Worm (Caenorhabditis elegans) whole organism, late embryonic: ENCODE measurements around the gene D1086.12.

ENCODE experiments used
- C08G9.2 ChIP-seq: sonication (generic microtip); optimal IDR thresholded peaks from 2 replicates; lab custom pipeline; 2016; ENCODE audit warnings: mild to moderate bottlenecking, missing genetic modification characterization, moderate library complexity, missing compliant biosample characterization
- ama-1 ChIP-seq: fragments of 150-350 bp; optimal IDR thresholded peaks from 2 replicates; lab custom pipeline; 2014
- hlh-30 ChIP-seq: sonication (generic microtip); optimal IDR thresholded peaks from 2 replicates; lab custom pipeline; 2017; ENCODE audit warnings: antibody characterized with exemption, missing genetic modification characterization, missing compliant biosample characterization; ENCODE audit not compliant: insufficient read depth
- nfya-1 ChIP-seq: sonication (generic microtip); optimal IDR thresholded peaks from 2 replicates; lab custom pipeline; 2017; ENCODE audit warnings: missing genetic modification characterization, mild to moderate bottlenecking, missing compliant biosample characterization, antibody characterized with exemption, moderate library complexity
- pqm-1 ChIP-seq: sonication (generic microtip); optimal IDR thresholded peaks from 2 replicates; lab custom pipeline; 2016; ENCODE audit warnings: missing genetic modification characterization, missing compliant biosample characterization
- tbx-2 ChIP-seq: sonication (generic microtip); optimal IDR thresholded peaks from 2 replicates; lab custom pipeline; 2016; ENCODE audit warnings: missing genetic modification characterization, missing compliant biosample characterization

DNA sequence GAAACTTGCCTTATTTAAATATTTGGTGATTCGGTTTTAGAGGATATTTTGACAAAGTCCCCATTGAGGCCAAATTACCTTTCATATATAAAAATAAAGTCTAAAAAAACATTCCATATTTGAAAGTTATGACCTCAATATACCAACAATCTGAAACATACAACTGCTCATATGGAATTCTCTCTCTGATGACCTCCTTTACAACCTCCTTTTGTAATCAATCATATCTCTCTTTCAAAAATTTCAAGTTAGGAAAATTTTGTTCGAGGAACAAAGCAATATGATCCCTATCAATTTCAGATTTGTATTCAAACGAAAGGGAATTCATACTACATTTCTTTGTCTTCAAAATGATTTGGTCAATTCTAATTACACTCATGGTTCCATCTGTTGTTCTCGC, 21.5 kb upstream of the D1086.12 start, which contains the start of gene D1086.6:
- TF ChIP-seq tbx-2, result no peak
- TF ChIP-seq C08G9.2 (tag; lab: Kevin White, UChicago), result no peak
- no peak for TF ChIP-seq ama-1
- TF ChIP-seq pqm-1 (tag; lab: Kevin White, UChicago), result no peak
- no peak for TF ChIP-seq nfya-1 (tag; lab: Kevin White, UChicago)
- no peak for TF ChIP-seq hlh-30
